Worm (Caenorhabditis elegans): ENCODE results near the gene F58H1.3.

F58H1.3 gene

DNA sequence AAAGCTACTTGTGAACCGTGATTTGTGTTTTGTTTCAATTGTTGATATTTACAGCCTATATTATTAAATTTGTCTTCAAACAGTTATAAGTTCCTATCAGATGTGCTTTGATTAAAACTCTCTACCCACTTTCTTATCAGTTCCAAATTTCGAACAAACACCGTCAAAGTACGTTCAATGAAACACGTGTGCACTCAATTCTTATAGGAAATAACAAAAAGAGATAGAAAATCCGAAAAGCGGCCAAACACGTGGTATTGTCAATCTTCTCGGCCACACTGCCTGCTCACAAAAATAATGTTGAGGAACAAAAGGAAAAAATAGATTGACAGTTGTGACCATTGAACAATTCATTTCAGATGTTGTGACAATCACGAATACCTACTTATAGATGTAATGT is 47.8 kb upstream of the F58H1.3 start (continued):
- TF ChIP-seq ceh-91 (GFP tag; IDR thresholded peaks at IDR 0.05) (no peak), attf-3 (GFP tag; conservative IDR thresholded peaks at IDR 0.05) (no peak), nhr-80 (tag; optimal IDR thresholded peaks at IDR 0.05) (peak; percentile 72), F33H1.4 (GFP tag; IDR thresholded peaks at IDR 0.05) (no peak), him-1 (tag; optimal IDR thresholded peaks at IDR 0.05) (no peak), atf-7 (tag; optimal IDR thresholded peaks at IDR 0.05) (no peak), zim-3 (tag; optimal IDR thresholded peaks at IDR 0.05) (no peak), snpc-3.4 (tag; optimal IDR thresholded peaks at IDR 0.05) (no peak), rpc-1 (optimal IDR thresholded peaks at IDR 0.05) (no peak), rpc-1 (tag; optimal IDR thresholded peaks at IDR 0.05) (no peak), B0336.3 (GFP tag; IDR thresholded peaks at IDR 0.05) (peak; percentile 43; the same call in 1 of the 2 replicates), K11D2.4 (GFP tag; IDR thresholded peaks at IDR 0.05) (0 out of 2 replicates have a peak, but pooled peaks have one; percentile 41), T26A5.8 (tag; optimal IDR thresholded peaks at IDR 0.05) (no peak), let-607 (tag; optimal IDR thresholded peaks at IDR 0.05) (peak in 1 of 2 experiments; percentile 45), sptf-2 (GFP tag; optimal IDR thresholded peaks at IDR 0.05) (no peak), ztf-22 (GFP tag; optimal IDR thresholded peaks at IDR 0.05) (peak; percentile 51), lag-1 (GFP tag; IDR thresholded peaks at IDR 0.05) (no peak), Y79H2A.3 (GFP tag; conservative IDR thresholded peaks at IDR 0.05) (no peak), F52B5.7 (tag; optimal IDR thresholded peaks at IDR 0.05) (no peak), hrde-1 (tag; optimal IDR thresholded peaks at IDR 0.05; ENCODE audit: borderline replicate concordance) (no peak), tlf-1 (GFP tag; optimal IDR thresholded peaks at IDR 0.05) (peak; percentile 43), cebp-1 (GFP tag; IDR thresholded peaks at IDR 0.05) (no peak), cebp-1 (tag; optimal IDR thresholded peaks at IDR 0.05) (peak; percentile 70), mxl-1 (tag; optimal IDR thresholded peaks at IDR 0.05) (no peak), somi-1 (GFP tag; optimal IDR thresholded peaks at IDR 0.05) (peak; percentile 73), nhr-179 (tag; optimal IDR thresholded peaks at IDR 0.05) (no peak), mes-4 (tag; optimal IDR thresholded peaks at IDR 0.05) (no peak), let-526 (GFP tag; IDR thresholded peaks at IDR 0.05) (peak; percentile 30; the same call in 1 of the 2 replicates), ceh-58 (GFP tag; IDR thresholded peaks at IDR 0.05) (no peak), C06A6.2 (GFP tag; conservative IDR thresholded peaks at IDR 0.05) (0 out of 2 replicates have a peak, but pooled peaks have one; percentile 13), ztf-26 (tag; optimal IDR thresholded peaks at IDR 0.05) (peak; percentile 63), ama-1 (optimal IDR thresholded peaks at IDR 0.05) (no peak), ama-1 (GFP tag; optimal IDR thresholded peaks at IDR 0.05) (no peak), hlh-12 (tag; optimal IDR thresholded peaks at IDR 0.05) (no peak), ekl-4 (GFP tag; IDR thresholded peaks at IDR 0.05) (no peak), mcd-1 (GFP tag; IDR thresholded peaks at IDR 0.05) (no peak), F23B12.7 (tag; optimal IDR thresholded peaks at IDR 0.05; ENCODE audit: insufficient read depth) (no peak), mel-28 (tag; optimal IDR thresholded peaks at IDR 0.05; ENCODE audit: borderline replicate concordance) (no peak), B0261.1 (tag; optimal IDR thresholded peaks at IDR 0.05) (no peak), aptf-2 (GFP tag; conservative IDR thresholded peaks at IDR 0.05) (no peak), egl-44 (GFP tag; IDR thresholded peaks at IDR 0.05) (0 out of 2 replicates have a peak, but pooled peaks have one; percentile 61), athp-1 (tag; optimal IDR thresholded peaks at IDR 0.05) (no peak), fkh-3 (tag; optimal IDR thresholded peaks at IDR 0.05) (no peak), lin-54 (GFP tag; optimal IDR thresholded peaks at IDR 0.05) (peak; percentile 18), snpc-4 (GFP tag; optimal IDR thresholded peaks at IDR 0.05) (no peak), snpc-4 (tag; optimal IDR thresholded peaks at IDR 0.05) (peak in 2 of 4 experiments; percentile 3 to 66)
